Worm (Caenorhabditis elegans) whole organism, L4 larva: ENCODE data around the gene alh-4.

ENCODE experiments used
- F10B5.3 ChIP-seq: sonication (generic microtip); optimal IDR thresholded peaks from 2 replicates; lab custom pipeline; 2016; ENCODE audit warnings: mild to moderate bottlenecking, missing genetic modification characterization, missing compliant biosample characterization
- F37D6.2 ChIP-seq: sonication (generic microtip); optimal IDR thresholded peaks from 2 replicates; lab custom pipeline; 2016; ENCODE audit warnings: mild to moderate bottlenecking, missing genetic modification characterization, missing compliant biosample characterization
- F44E2.7 ChIP-seq: fragments of 200-800 bp; sonication (Bioruptor generic); IDR thresholded peaks from 2 replicates; pipeline ENCODE4 v2.1.2; 2022; ENCODE audit warnings: missing genetic modification characterization, missing compliant biosample characterization
- F49E8.2 ChIP-seq: sonication (generic microtip); optimal IDR thresholded peaks from 2 replicates; lab custom pipeline; 2016; ENCODE audit warnings: missing compliant biosample characterization, mild to moderate bottlenecking, missing genetic modification characterization, borderline replicate concordance
- Y5F2A.4 ChIP-seq: fragments of 200-800 bp; sonication (Bioruptor generic); optimal IDR thresholded peaks from 2 replicates; lab custom pipeline; 2018; ENCODE audit warnings: mild to moderate bottlenecking, missing genetic modification characterization, missing compliant biosample characterization
- Y75B8A.6 ChIP-seq: fragments of 200-800 bp; sonication (Bioruptor generic); IDR thresholded peaks from 2 replicates; pipeline ENCODE4 v1.3.6; 2022; ENCODE audit warnings: missing genetic modification reagents, missing genetic modification characterization, missing compliant biosample characterization
- ZK337.2 ChIP-seq: fragments of 200-800 bp; sonication (Bioruptor generic); IDR thresholded peaks from 2 replicates; pipeline ENCODE4 v1.3.6; 2022; ENCODE audit warnings: missing genetic modification reagents, missing genetic modification characterization, missing compliant biosample characterization
- ZK546.5 ChIP-seq, 2 experiments: sonication (generic microtip); optimal IDR thresholded peaks; 2 replicates each; lab custom pipeline; 2017; ENCODE audit warnings: missing biosample characterization in 2 of 2, missing genetic modification characterization in 2 of 2
- aly-2 ChIP-seq: sonication (generic microtip); optimal IDR thresholded peaks from 2 replicates; lab custom pipeline; 2018; ENCODE audit warnings: missing biosample characterization, missing genetic modification characterization
- ceh-44 ChIP-seq: fragments of 200-800 bp; sonication (Bioruptor generic); IDR thresholded peaks from 2 replicates; pipeline ENCODE4 v1.3.6; 2022; ENCODE audit warnings: missing genetic modification reagents, missing genetic modification characterization, missing compliant biosample characterization
- cey-2 ChIP-seq: sonication (generic microtip); optimal IDR thresholded peaks from 3 replicates; lab custom pipeline; 2017; ENCODE audit warnings: missing genetic modification characterization, mild to moderate bottlenecking, missing compliant biosample characterization, antibody characterized with exemption, borderline replicate concordance; ENCODE audit not compliant: insufficient read depth
- daf-16 ChIP-seq, 3 experiments: sonication (generic microtip); optimal IDR thresholded peaks; 2 replicates each; lab custom pipeline; 2016 to 2017; ENCODE audit warnings: missing genetic modification characterization in 3 of 3, missing genetic modification reagents in 3 of 3, mild to moderate bottlenecking in 2 of 3, missing compliant biosample characterization in 2 of 3, missing biosample characterization in 1 of 3, moderate library complexity in 1 of 3
- daf-19 ChIP-seq: fragments of 200-800 bp; sonication (Bioruptor generic); conservative IDR thresholded peaks from 2 replicates; pipeline ENCODE4 v1.3.6; 2022; ENCODE audit warnings: missing genetic modification characterization, missing compliant biosample characterization
- dmd-6 ChIP-seq: fragments of 200-800 bp; sonication (Bioruptor generic); IDR thresholded peaks from 2 replicates; pipeline ENCODE4 v1.3.6; 2022; ENCODE audit warnings: missing genetic modification reagents, missing genetic modification characterization, missing compliant biosample characterization
- dve-1 ChIP-seq: sonication (generic microtip); optimal IDR thresholded peaks from 2 replicates; lab custom pipeline; 2017; ENCODE audit warnings: antibody characterized with exemption, mild to moderate bottlenecking, missing genetic modification characterization, missing compliant biosample characterization; ENCODE audit not compliant: insufficient read depth
- egl-27 ChIP-seq: sonication (generic microtip); optimal IDR thresholded peaks from 3 replicates; lab custom pipeline; 2017; ENCODE audit warnings: missing biosample characterization, missing genetic modification reagents, missing genetic modification characterization
- hif-1 ChIP-seq, 2 experiments: sonication (generic microtip); optimal IDR thresholded peaks; 2 replicates each; lab custom pipeline; 2016 to 2017; ENCODE audit warnings: missing compliant biosample characterization in 2 of 2, missing genetic modification characterization in 2 of 2, missing genetic modification reagents in 2 of 2, missing genotype in 2 of 2, mild to moderate bottlenecking in 1 of 2
- hlh-11 ChIP-seq: fragments of 200-800 bp; sonication (Bioruptor generic); optimal IDR thresholded peaks from 2 replicates; lab custom pipeline; 2018; ENCODE audit warnings: mild to moderate bottlenecking, missing genetic modification characterization, missing compliant biosample characterization
- hlh-30 ChIP-seq: sonication (generic microtip); optimal IDR thresholded peaks from 2 replicates; lab custom pipeline; 2017; ENCODE audit warnings: antibody characterized with exemption, mild to moderate bottlenecking, missing genetic modification characterization, missing compliant biosample characterization; ENCODE audit not compliant: insufficient read depth
- jun-1 ChIP-seq: fragments of 150-350 bp; optimal IDR thresholded peaks from 2 replicates; lab custom pipeline; 2014; ENCODE audit warnings: missing biosample characterization, missing genetic modification reagents, missing genetic modification characterization
- lin-1 ChIP-seq: fragments of 200-800 bp; sonication (Bioruptor generic); IDR thresholded peaks from 2 replicates; pipeline ENCODE4 v1.3.6; 2022; ENCODE audit warnings: missing genetic modification reagents, missing genetic modification characterization, missing compliant biosample characterization
- lin-39 ChIP-seq: fragments of 150-350 bp; optimal IDR thresholded peaks from 2 replicates; lab custom pipeline; 2014; ENCODE audit warnings: missing biosample characterization, missing genetic modification reagents, missing genetic modification characterization
- lir-3 ChIP-seq: sonication (generic microtip); optimal IDR thresholded peaks from 2 replicates; lab custom pipeline; 2016; ENCODE audit warnings: mild to moderate bottlenecking, missing genetic modification characterization, missing compliant biosample characterization
- madf-5 ChIP-seq, 2 experiments: fragments of 200-800 bp; sonication (Bioruptor generic); IDR thresholded peaks; 2 replicates each; pipeline ENCODE4 v1.3.6; 2022; ENCODE audit warnings: missing compliant biosample characterization in 2 of 2, missing genetic modification characterization in 2 of 2
- madf-9 ChIP-seq: fragments of 200-800 bp; sonication (Bioruptor generic); conservative IDR thresholded peaks from 2 replicates; pipeline ENCODE4 v1.3.6; 2022; ENCODE audit warnings: missing genetic modification reagents, missing genetic modification characterization, missing compliant biosample characterization
- mdl-1 ChIP-seq, 2 experiments: fragments of 150-350 bp in 1 of 2; sonication (generic microtip) in 1 of 2; optimal IDR thresholded peaks; 2 replicates each; lab custom pipeline; 2014 to 2017; ENCODE audit warnings: missing biosample characterization in 2 of 2, missing genetic modification characterization in 2 of 2
- mes-2 ChIP-seq: sonication (generic microtip); optimal IDR thresholded peaks from 2 replicates; lab custom pipeline; 2016; ENCODE audit warnings: missing genotype, mild to moderate bottlenecking, missing genetic modification characterization, missing compliant biosample characterization; ENCODE audit not compliant: poor library complexity, severe bottlenecking
- mxl-2 ChIP-seq: fragments of 200-800 bp; sonication (Bioruptor generic); conservative IDR thresholded peaks from 2 replicates; pipeline ENCODE4 v1.3.6; 2022; ENCODE audit warnings: missing genetic modification reagents, missing genetic modification characterization, missing compliant biosample characterization
- nhr-10 ChIP-seq: fragments of 150-350 bp; optimal IDR thresholded peaks from 2 replicates; lab custom pipeline; 2014; ENCODE audit warnings: missing biosample characterization, missing genetic modification characterization
- nhr-102 ChIP-seq: sonication (generic microtip); optimal IDR thresholded peaks from 2 replicates; lab custom pipeline; 2016; ENCODE audit warnings: mild to moderate bottlenecking, missing genetic modification characterization, moderate library complexity, missing compliant biosample characterization
- nhr-28 ChIP-seq: fragments of 150-350 bp; optimal IDR thresholded peaks from 2 replicates; lab custom pipeline; 2014; ENCODE audit warnings: missing biosample characterization, missing genetic modification characterization
- nhr-41 ChIP-seq: fragments of 200-800 bp; sonication (Bioruptor generic); IDR thresholded peaks from 2 replicates; pipeline ENCODE4 v1.3.6; 2022; ENCODE audit warnings: missing genetic modification reagents, missing genetic modification characterization, missing compliant biosample characterization
- nhr-77 ChIP-seq: fragments of 150-350 bp; optimal IDR thresholded peaks from 2 replicates; lab custom pipeline; 2014; ENCODE audit warnings: missing biosample characterization, missing genetic modification characterization
- php-3 ChIP-seq: fragments of 200-800 bp; sonication (Bioruptor generic); IDR thresholded peaks from 2 replicates; pipeline ENCODE4 v1.3.6; 2022; ENCODE audit warnings: missing genetic modification reagents, missing genetic modification characterization, missing compliant biosample characterization
- pqm-1 ChIP-seq: sonication (generic microtip); optimal IDR thresholded peaks from 2 replicates; lab custom pipeline; 2017; ENCODE audit warnings: missing biosample characterization, missing genetic modification characterization
- saeg-2 ChIP-seq: fragments of 200-800 bp; sonication (Bioruptor generic); IDR thresholded peaks from 2 replicates; pipeline ENCODE4 v1.3.6; 2022; ENCODE audit warnings: missing genetic modification reagents, missing genetic modification characterization, missing compliant biosample characterization
- spr-3 ChIP-seq: fragments of 200-800 bp; sonication (Bioruptor generic); optimal IDR thresholded peaks from 2 replicates; lab custom pipeline; 2018; ENCODE audit warnings: mild to moderate bottlenecking, missing genetic modification characterization, missing compliant biosample characterization
- tag-97 ChIP-seq: fragments of 200-800 bp; sonication (Bioruptor generic); IDR thresholded peaks from 2 replicates; pipeline ENCODE4 v1.3.6; 2022; ENCODE audit warnings: missing genetic modification characterization, missing compliant biosample characterization
- unc-130 ChIP-seq: sonication (generic microtip); optimal IDR thresholded peaks from 2 replicates; lab custom pipeline; 2016; ENCODE audit warnings: missing genetic modification reagents, missing genetic modification characterization, missing compliant biosample characterization
- ztf-11 ChIP-seq: fragments of 150-350 bp; optimal IDR thresholded peaks from 2 replicates; lab custom pipeline; 2014; ENCODE audit warnings: missing biosample characterization, missing genetic modification characterization
- ztf-7 ChIP-seq: fragments of 150-350 bp; optimal IDR thresholded peaks from 2 replicates; lab custom pipeline; 2014; ENCODE audit warnings: missing biosample characterization, missing genetic modification characterization

Gene alh-4

DNA sequence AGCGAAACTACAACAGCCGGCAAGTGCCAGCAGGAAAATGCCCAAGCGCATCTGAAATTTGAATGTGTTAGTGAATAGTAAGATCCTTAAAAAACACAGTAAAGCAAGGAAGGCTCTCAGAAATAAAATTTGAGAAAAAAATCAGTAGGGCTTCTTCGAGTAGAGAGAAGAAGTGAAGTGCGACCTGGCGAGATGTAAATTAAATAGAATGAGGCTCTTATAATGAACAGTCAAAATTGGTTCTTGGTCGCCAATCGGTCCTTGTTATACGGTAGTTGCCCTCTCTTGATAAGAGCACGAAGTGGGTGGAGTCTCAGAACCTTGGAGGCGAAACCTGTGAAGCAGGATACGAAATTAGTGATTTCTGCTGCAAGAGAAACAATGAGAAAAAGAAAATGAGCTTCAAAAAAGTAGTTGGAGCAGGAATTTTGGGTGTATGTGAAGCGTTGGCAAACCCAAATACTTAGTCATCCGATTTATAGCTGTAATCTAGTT lies 20.9 kb downstream of the alh-4 start, which contains the start of gene bcf-1:
Gene bcf-1, minus strand, starts transcription at position 51 of the 495 bp plus-strand sequence.
- TF ChIP-seq dmd-6 (GFP tag; lab: Robert Waterston, UW) (peak; percentile 63), cey-2 (tag; lab: Kevin White, UChicago) (no peak), hlh-11 (tag; lab: Kevin White, UChicago) (peak; percentile 33), php-3 (GFP tag; lab: Robert Waterston, UW) (0 out of 2 replicates have a peak, but pooled peaks have one; percentile 52), pqm-1 (peak; percentile 79), madf-5 (GFP tag; IDR thresholded peaks at IDR 0.05; lab: Robert Waterston, UW) (no peak), nhr-28 (tag; lab: Kevin White, UChicago) (peak; percentile 29), nhr-102 (tag; lab: Kevin White, UChicago) (no peak)

- TF ChIP-seq nhr-41 (GFP tag; lab: Robert Waterston, UW) (no peak), daf-16 (GFP tag; optimal IDR thresholded peaks at IDR 0.05; lab: Kevin White, UChicago) (no peak), daf-16 (tag; optimal IDR thresholded peaks at IDR 0.05; lab: Kevin White, UChicago) (peak; percentile 87), F37D6.2 (tag; lab: Kevin White, UChicago) (no peak), mxl-2 (GFP tag; lab: Robert Waterston, UW) (no peak), ZK546.5 (tag; optimal IDR thresholded peaks at IDR 0.05; lab: Kevin White, UChicago) (no peak), ztf-11 (tag; lab: Kevin White, UChicago) (no peak), F49E8.2 (no peak), Y75B8A.6 (GFP tag; lab: Robert Waterston, UW) (no peak), ztf-7 (tag; lab: Kevin White, UChicago) (no peak), mdl-1 (tag; optimal IDR thresholded peaks at IDR 0.05; lab: Kevin White, UChicago) (no peak), cey-2 (tag; lab: Kevin White, UChicago) (no peak), mes-2 (peak; percentile 43), lin-1 (GFP tag; lab: Robert Waterston, UW) (no peak), saeg-2 (GFP tag; lab: Robert Waterston, UW) (no peak), pqm-1 (peak; percentile 34), spr-3 (GFP tag; lab: Kevin White, UChicago) (no peak), Y5F2A.4 (GFP tag; lab: Kevin White, UChicago) (no peak), unc-130 (GFP tag; lab: Kevin White, UChicago) (no peak), F10B5.3 (tag; lab: Kevin White, UChicago) (no peak), php-3 (GFP tag; lab: Robert Waterston, UW) (peak; percentile 93), tag-97 (GFP tag; lab: Robert Waterston, UW) (no peak), nhr-102 (tag; lab: Kevin White, UChicago) (peak; percentile 5), dve-1 (peak; percentile 73), hlh-30 (tag; lab: Kevin White, UChicago) (no peak), nhr-77 (tag; lab: Kevin White, UChicago) (no peak), nhr-10 (tag; lab: Kevin White, UChicago) (no peak), daf-19 (GFP tag; lab: Robert Waterston, UW) (no peak), F44E2.7 (GFP tag; lab: Robert Waterston, UW) (no peak), nhr-28 (tag; lab: Kevin White, UChicago) (peak; percentile 84), ceh-44 (GFP tag; lab: Robert Waterston, UW) (no peak), egl-27 (tag; lab: Kevin White, UChicago) (no peak), jun-1 (no peak), lin-39 (tag; lab: Kevin White, UChicago) (no peak), aly-2 (no peak), hlh-11 (tag; lab: Kevin White, UChicago) (peak; percentile 63), dmd-6 (GFP tag; lab: Robert Waterston, UW) (peak; percentile 34), ZK337.2 (no peak), madf-9 (GFP tag; lab: Robert Waterston, UW) (no peak), hif-1 (tag; optimal IDR thresholded peaks at IDR 0.05; lab: Kevin White, UChicago) (no peak), lir-3 (tag; lab: Kevin White, UChicago) (no peak)
These were observed 22.1 kb downstream of the alh-4 start for ce11 chrV:6407587-6407986.
